Worm (Caenorhabditis elegans): ENCODE measurements around the gene such-1.

Gene such-1

ce11 chrIII:11524073-11524472 is 514 bp upstream of the such-1 start:
- no peak for TF ChIP-seq ztf-16 (tag; optimal IDR thresholded peaks at IDR 0.05)
- TF ChIP-seq T23F11.4 (GFP tag; optimal IDR thresholded peaks at IDR 0.05) = no peak
- TF ChIP-seq rnt-1 (tag; optimal IDR thresholded peaks at IDR 0.05) = no peak
- TF ChIP-seq lim-6 (tag; optimal IDR thresholded peaks at IDR 0.05) = no peak
- TF ChIP-seq elt-2 (tag; optimal IDR thresholded peaks at IDR 0.05) = no peak
- no peak for TF ChIP-seq ceh-30 (tag; optimal IDR thresholded peaks at IDR 0.05)
- no peak for TF ChIP-seq dmd-4 (tag; optimal IDR thresholded peaks at IDR 0.05; ENCODE audit: borderline replicate concordance)

ce11 chrIII:11510826-11511225 is 12.7 kb downstream of the such-1 start:
- TF ChIP-seq hlh-30 (tag; optimal IDR thresholded peaks at IDR 0.05; ENCODE audit: insufficient read depth) (no peak), nfya-1 (tag; optimal IDR thresholded peaks at IDR 0.05) (no peak), npax-4 (tag; optimal IDR thresholded peaks at IDR 0.05) (no peak), elt-4 (tag; optimal IDR thresholded peaks at IDR 0.05) (no peak)

- TF ChIP-seq ceh-48 (tag; optimal IDR thresholded peaks at IDR 0.05) (no peak), fax-1 (tag; optimal IDR thresholded peaks at IDR 0.05) (no peak)
Measured at ce11 chrIII:11510120-11510519, 13.4 kb downstream of the such-1 start.

ce11 chrIII:11508816-11509215 is 14.7 kb downstream of the such-1 start, which contains the start of gene Y66D12A.19:
TSS of gene Y66D12A.19 (plus strand) at chrIII:11509081.
- no peak for TF ChIP-seq elt-2 (tag; optimal IDR thresholded peaks at IDR 0.05)
- TF ChIP-seq hlh-30 (tag; optimal IDR thresholded peaks at IDR 0.05; ENCODE audit: insufficient read depth) = no peak
- TF ChIP-seq ref-2 (tag; optimal IDR thresholded peaks at IDR 0.05) = no peak
- no peak for TF ChIP-seq sox-2 (GFP tag; IDR thresholded peaks at IDR 0.05)
- no peak for TF ChIP-seq ceh-6 (GFP tag; optimal IDR thresholded peaks at IDR 0.05)

- no peak for TF ChIP-seq pros-1 (tag; optimal IDR thresholded peaks at IDR 0.05)
- no peak for TF ChIP-seq odd-2 (tag; optimal IDR thresholded peaks at IDR 0.05)
- TF ChIP-seq npax-4 (tag; optimal IDR thresholded peaks at IDR 0.05) = no peak
- TF ChIP-seq unc-42 (tag; optimal IDR thresholded peaks at IDR 0.05) = no peak
- no peak for TF ChIP-seq ceh-48 (tag; optimal IDR thresholded peaks at IDR 0.05)
- TF ChIP-seq ceh-2 (tag; optimal IDR thresholded peaks at IDR 0.05) = no peak
- TF ChIP-seq nfya-1 (tag; optimal IDR thresholded peaks at IDR 0.05) = no peak
Measured at ce11 chrIII:11505621-11506020, 17.9 kb downstream of the such-1 start.

- TF ChIP-seq nfya-1 (tag; optimal IDR thresholded peaks at IDR 0.05) (peak; percentile 33), pros-1 (tag; optimal IDR thresholded peaks at IDR 0.05) (no peak), pqm-1 (tag; optimal IDR thresholded peaks at IDR 0.05) (no peak), lim-6 (tag; optimal IDR thresholded peaks at IDR 0.05) (no peak)
Measured at ce11 chrIII:11505213-11505612, 18.3 kb downstream of the such-1 start, which contains the start of the genes Y66D12A.21 and spe-6. TSS of gene Y66D12A.21 (minus strand) at chrIII:11505302. TSS of gene spe-6 (plus strand) at chrIII:11505488.

- no peak for TF ChIP-seq pros-1 (tag; optimal IDR thresholded peaks at IDR 0.05)
- no peak for TF ChIP-seq ceh-31 (tag; optimal IDR thresholded peaks at IDR 0.05)
- TF ChIP-seq hlh-13 (GFP tag; optimal IDR thresholded peaks at IDR 0.05) = no peak
- no peak for TF ChIP-seq mec-3 (tag; optimal IDR thresholded peaks at IDR 0.05; ENCODE audit: borderline replicate concordance)
- no peak for TF ChIP-seq hlh-6 (tag; optimal IDR thresholded peaks at IDR 0.05)
- no peak for TF ChIP-seq ceh-24 (tag; optimal IDR thresholded peaks at IDR 0.05)
- TF ChIP-seq hlh-15 (tag; optimal IDR thresholded peaks at IDR 0.05) = no peak
- TF ChIP-seq sdc-2 (tag; optimal IDR thresholded peaks at IDR 0.05) = no peak
- no peak for TF ChIP-seq fkh-10 (GFP tag; optimal IDR thresholded peaks at IDR 0.05)
Measured at ce11 chrIII:11502753-11503152, 20.8 kb downstream of the such-1 start, which contains the start of gene tin-10. TSS of gene tin-10 (minus strand) at chrIII:11502853.

Data from whole organism, late embryonic.